Fruit fly (Drosophila melanogaster) whole organism: ENCODE measurements around the gene CG8870.

Experiments used
- CG8478 ChIP-seq: fragments of >200 bp; optimal IDR thresholded peaks from 2 replicates; lab custom pipeline; 2018; ENCODE audit warnings: inconsistent platforms
- Dll ChIP-seq: fragments of >200 bp; optimal IDR thresholded peaks from 2 replicates; lab custom pipeline; 2017
- EcR ChIP-seq, 2 experiments: fragments of >200 bp; optimal IDR thresholded peaks; 2 replicates each; lab custom pipeline; 2017; ENCODE audit warnings: missing biosample characterization in 2 of 2, missing genetic modification characterization in 2 of 2, missing genetic modification reagents in 2 of 2
- pan ChIP-seq: fragments of >200 bp; optimal IDR thresholded peaks from 2 replicates; lab custom pipeline; 2017
- psq ChIP-seq: fragments of >200 bp; optimal IDR thresholded peaks from 2 replicates; lab custom pipeline; 2017
- usp ChIP-seq: fragments of >200 bp; optimal IDR thresholded peaks from 2 replicates; lab custom pipeline; 2017; ENCODE audit warnings: missing biosample characterization, missing genetic modification characterization, mixed read lengths

DNA sequence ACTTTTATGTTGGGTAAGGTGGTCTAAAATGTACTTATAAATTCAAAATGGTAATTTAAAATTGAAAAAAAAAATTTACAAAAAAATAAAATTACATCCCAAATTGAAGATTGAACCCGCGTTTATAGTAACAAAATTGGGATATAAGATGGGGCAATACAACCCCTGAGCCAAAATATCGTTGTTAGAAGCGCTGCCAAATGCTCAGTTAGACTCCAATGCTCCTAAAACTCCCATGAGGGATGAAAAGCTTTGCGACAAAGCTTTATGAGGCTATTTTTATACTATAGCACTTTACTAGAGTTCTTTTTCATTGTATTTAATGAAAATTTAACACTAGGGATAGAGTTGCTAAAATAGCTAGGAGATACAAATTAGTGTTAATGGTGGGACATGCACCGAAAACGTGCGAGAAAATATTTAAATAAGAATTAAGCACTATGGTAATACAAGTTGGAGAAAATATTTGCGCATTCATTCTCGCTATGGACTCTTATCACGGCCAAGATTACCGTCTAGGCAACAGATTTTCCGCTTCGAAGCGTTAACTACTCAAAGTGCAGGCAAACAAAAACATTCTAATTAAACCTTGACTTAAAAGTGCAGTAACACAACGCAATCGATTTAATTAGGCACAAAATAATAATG lies 16.2 kb upstream of the CG8870 start:
- TF ChIP-seq CG8478 (lab: Kevin White, UChicago) (no peak), psq (lab: Kevin White, UChicago) (no peak), usp (GFP tag; lab: Kevin White, UChicago) (no peak), pan (lab: Kevin White, UChicago) (no peak), Dll (no peak), EcR (GFP tag; optimal IDR thresholded peaks at IDR 0.05; lab: Kevin White, UChicago) (no peak)
